Worm (Caenorhabditis elegans) whole organism, L3 larva: ENCODE measurements around the gene C01G12.7.
A peak's percentile ranks its signal among the peaks of the same experiment; 100 is the strongest.

Source experiments
- R02D3.7 ChIP-seq: fragments of 150-350 bp; optimal IDR thresholded peaks from 2 replicates; lab custom pipeline; 2014; ENCODE audit warnings: missing biosample characterization, missing genetic modification characterization
- ZK546.5 ChIP-seq: sonication (generic microtip); optimal IDR thresholded peaks from 2 replicates; lab custom pipeline; 2017; ENCODE audit warnings: missing biosample characterization, missing genetic modification characterization
- aly-2 ChIP-seq: fragments of 150-350 bp; optimal IDR thresholded peaks from 2 replicates; lab custom pipeline; 2014; ENCODE audit warnings: missing biosample characterization, missing genetic modification characterization
- ceh-16 ChIP-seq: sonication (generic microtip); optimal IDR thresholded peaks from 2 replicates; lab custom pipeline; 2017; ENCODE audit warnings: missing biosample characterization, missing genetic modification characterization
- ceh-28 ChIP-seq: fragments of 150-350 bp; optimal IDR thresholded peaks from 2 replicates; lab custom pipeline; 2014; ENCODE audit warnings: missing biosample characterization, missing genetic modification reagents, missing genetic modification characterization
- ceh-82 ChIP-seq: fragments of 150-350 bp; optimal IDR thresholded peaks from 2 replicates; lab custom pipeline; 2014; ENCODE audit warnings: missing biosample characterization, missing genetic modification characterization
- ceh-9 ChIP-seq: sonication (generic microtip); optimal IDR thresholded peaks from 2 replicates; lab custom pipeline; 2018; ENCODE audit warnings: missing biosample characterization, missing genetic modification characterization
- daf-12 ChIP-seq: fragments of 150-350 bp; optimal IDR thresholded peaks from 2 replicates; lab custom pipeline; 2014; ENCODE audit warnings: missing biosample characterization, missing genetic modification reagents, missing genetic modification characterization
- elt-1 ChIP-seq: fragments of 150-350 bp; optimal IDR thresholded peaks from 2 replicates; lab custom pipeline; 2014; ENCODE audit warnings: missing biosample characterization, missing genetic modification characterization
- elt-2 ChIP-seq: sonication (generic microtip); optimal IDR thresholded peaks from 2 replicates; lab custom pipeline; 2016; ENCODE audit warnings: missing genetic modification reagents, mild to moderate bottlenecking, missing genetic modification characterization, missing compliant biosample characterization
- eor-1 ChIP-seq, 2 experiments: fragments of 150-350 bp; optimal IDR thresholded peaks; 2 replicates each; lab custom pipeline; 2014 to 2018; ENCODE audit warnings: missing biosample characterization in 2 of 2, missing genetic modification characterization in 2 of 2
- fkh-10 ChIP-seq: sonication (generic microtip); optimal IDR thresholded peaks from 2 replicates; lab custom pipeline; 2017; ENCODE audit warnings: missing biosample characterization, missing genetic modification reagents, missing genetic modification characterization
- fkh-2 ChIP-seq: fragments of 150-350 bp; optimal IDR thresholded peaks from 2 replicates; lab custom pipeline; 2014; ENCODE audit warnings: missing biosample characterization, missing genetic modification reagents, missing genetic modification characterization
- fos-1 ChIP-seq: fragments of 150-350 bp; optimal IDR thresholded peaks from 2 replicates; lab custom pipeline; 2014; ENCODE audit warnings: missing biosample characterization, missing genetic modification characterization
- hmg-11 ChIP-seq: sonication (generic microtip); optimal IDR thresholded peaks from 2 replicates; lab custom pipeline; 2016; ENCODE audit warnings: missing genetic modification characterization, missing compliant biosample characterization
- jun-1 ChIP-seq: fragments of 150-350 bp; optimal IDR thresholded peaks from 2 replicates; lab custom pipeline; 2014; ENCODE audit warnings: missing biosample characterization, missing genetic modification reagents, missing genetic modification characterization
- lin-15B ChIP-seq: fragments of 150-350 bp; optimal IDR thresholded peaks from 2 replicates; lab custom pipeline; 2014; ENCODE audit warnings: missing biosample characterization, missing genetic modification characterization
- lin-39 ChIP-seq: fragments of 150-350 bp; optimal IDR thresholded peaks from 2 replicates; lab custom pipeline; 2018; ENCODE audit warnings: missing biosample characterization, missing genetic modification reagents, missing genetic modification characterization
- mdl-1 ChIP-seq: fragments of 150-350 bp; optimal IDR thresholded peaks from 2 replicates; lab custom pipeline; 2014; ENCODE audit warnings: missing biosample characterization, missing genetic modification characterization
- nfya-1 ChIP-seq: sonication (generic microtip); optimal IDR thresholded peaks from 2 replicates; lab custom pipeline; 2017; ENCODE audit warnings: missing genetic modification characterization, mild to moderate bottlenecking, missing compliant biosample characterization, antibody characterized with exemption, moderate library complexity; ENCODE audit not compliant: insufficient read depth
- nhr-12 ChIP-seq: fragments of 150-350 bp; optimal IDR thresholded peaks from 2 replicates; lab custom pipeline; 2014; ENCODE audit warnings: missing biosample characterization, missing genetic modification characterization
- nhr-23 ChIP-seq: fragments of 150-350 bp; optimal IDR thresholded peaks from 2 replicates; lab custom pipeline; 2014; ENCODE audit warnings: missing biosample characterization, missing genetic modification reagents, missing genetic modification characterization
- nhr-237 ChIP-seq: fragments of 150-350 bp; optimal IDR thresholded peaks from 2 replicates; lab custom pipeline; 2014; ENCODE audit warnings: missing biosample characterization, missing genetic modification characterization
- nhr-25 ChIP-seq: sonication (generic microtip); optimal IDR thresholded peaks from 2 replicates; lab custom pipeline; 2017; ENCODE audit warnings: missing biosample characterization, missing genetic modification characterization
- nhr-28 ChIP-seq: fragments of 150-350 bp; optimal IDR thresholded peaks from 2 replicates; lab custom pipeline; 2014; ENCODE audit warnings: missing biosample characterization, missing genetic modification characterization
- nhr-43 ChIP-seq: sonication (generic microtip); optimal IDR thresholded peaks from 2 replicates; lab custom pipeline; 2016; ENCODE audit warnings: mild to moderate bottlenecking, missing genetic modification characterization, missing compliant biosample characterization; ENCODE audit not compliant: poor library complexity, severe bottlenecking
- nhr-77 ChIP-seq: fragments of 150-350 bp; optimal IDR thresholded peaks from 2 replicates; lab custom pipeline; 2014; ENCODE audit warnings: missing biosample characterization, missing genetic modification characterization
- pha-4 ChIP-seq: fragments of 150-350 bp; optimal IDR thresholded peaks from 2 replicates; lab custom pipeline; 2014; ENCODE audit warnings: missing biosample characterization, missing genetic modification reagents, missing genetic modification characterization
- pqm-1 ChIP-seq: fragments of 150-350 bp; optimal IDR thresholded peaks from 2 replicates; lab custom pipeline; 2017; ENCODE audit warnings: missing biosample characterization, missing genetic modification characterization, inconsistent platforms
- skn-1 ChIP-seq: fragments of 150-350 bp; optimal IDR thresholded peaks from 2 replicates; lab custom pipeline; 2014; ENCODE audit warnings: missing biosample characterization, missing genetic modification characterization
- snpc-4 ChIP-seq: fragments of 150-350 bp; optimal IDR thresholded peaks from 2 replicates; lab custom pipeline; 2014; ENCODE audit warnings: missing biosample characterization, missing genetic modification characterization
- unc-39 ChIP-seq: sonication (generic microtip); optimal IDR thresholded peaks from 4 replicates; lab custom pipeline; 2017; ENCODE audit warnings: missing biosample characterization, missing genetic modification characterization
- unc-62 ChIP-seq: fragments of 150-350 bp; sonication (generic microtip); optimal IDR thresholded peaks from 4 replicates; lab custom pipeline; 2014; ENCODE audit warnings: missing biosample characterization, missing genetic modification reagents, missing genetic modification characterization
- zag-1 ChIP-seq: fragments of 150-350 bp; optimal IDR thresholded peaks from 2 replicates; lab custom pipeline; 2014; ENCODE audit warnings: missing biosample characterization, missing genetic modification characterization
- ztf-4 ChIP-seq: fragments of 150-350 bp; optimal IDR thresholded peaks from 2 replicates; lab custom pipeline; 2014; ENCODE audit warnings: missing biosample characterization, missing genetic modification characterization

The C01G12.7 gene

ce11 chrII:14632823-14633222 is 41.1 kb upstream of the C01G12.7 start, which contains the start of gene C38C6.3:
TSS of gene C38C6.3 (plus strand) at chrII:14633123.
- TF ChIP-seq fkh-2 (tag; lab: Kevin White, UChicago): no peak
- TF ChIP-seq nhr-25 (tag; lab: Kevin White, UChicago): no peak
- no peak for TF ChIP-seq nhr-77 (tag; lab: Kevin White, UChicago)
- no peak for TF ChIP-seq aly-2
- TF ChIP-seq ceh-82: no peak
- TF ChIP-seq nhr-43 (tag; lab: Kevin White, UChicago): no peak
- TF ChIP-seq ceh-28 (tag; lab: Kevin White, UChicago): no peak
- TF ChIP-seq ceh-16 (tag; lab: Kevin White, UChicago): no peak
- no peak for TF ChIP-seq fkh-10 (GFP tag; lab: Kevin White, UChicago)
- no peak for TF ChIP-seq pha-4 (tag; lab: Kevin White, UChicago)
- no peak for TF ChIP-seq nhr-237 (tag; lab: Kevin White, UChicago)
- no peak for TF ChIP-seq ztf-4 (tag; lab: Kevin White, UChicago)
- no peak for TF ChIP-seq unc-62 (GFP tag; lab: Kevin White, UChicago)
- no peak for TF ChIP-seq daf-12 (tag; lab: Kevin White, UChicago)
- TF ChIP-seq R02D3.7 (tag; lab: Kevin White, UChicago): no peak
- no peak for TF ChIP-seq skn-1 (tag; lab: Kevin White, UChicago)
- TF ChIP-seq zag-1: no peak
- no peak for TF ChIP-seq lin-15B
- TF ChIP-seq lin-39 (tag; lab: Kevin White, UChicago): no peak
- TF ChIP-seq, all 47 proteins: peak for 0

ce11 chrII:14627330-14627729 is 35.6 kb upstream of the C01G12.7 start, which contains the start of gene tag-297:
TSS of gene tag-297 (plus strand) at chrII:14627630.
- TF ChIP-seq ztf-4 (tag; lab: Kevin White, UChicago): no peak
- no peak for TF ChIP-seq nhr-12 (tag; lab: Kevin White, UChicago)
- TF ChIP-seq mdl-1 (tag; lab: Kevin White, UChicago): no peak
- no peak for TF ChIP-seq elt-1 (tag; lab: Kevin White, UChicago)
- no peak for TF ChIP-seq elt-2 (tag; lab: Kevin White, UChicago)
- no peak for TF ChIP-seq unc-62 (GFP tag; lab: Kevin White, UChicago)
- TF ChIP-seq fos-1 (tag; lab: Kevin White, UChicago): no peak
- TF ChIP-seq pqm-1 (tag; lab: Kevin White, UChicago): no peak
- no peak for TF ChIP-seq snpc-4 (tag; lab: Kevin White, UChicago)
- TF ChIP-seq aly-2: no peak
- no peak for TF ChIP-seq eor-1 (tag; optimal IDR thresholded peaks at IDR 0.05; lab: Kevin White, UChicago)
- no peak for TF ChIP-seq lin-39 (tag; lab: Kevin White, UChicago)
- no peak for TF ChIP-seq hmg-11 (tag; lab: Kevin White, UChicago)
- TF ChIP-seq skn-1 (tag; lab: Kevin White, UChicago): no peak
- no peak for TF ChIP-seq fkh-2 (tag; lab: Kevin White, UChicago)
- no peak for TF ChIP-seq lin-15B
- TF ChIP-seq ceh-9 (tag; lab: Kevin White, UChicago): no peak

- TF ChIP-seq unc-39 (tag; lab: Kevin White, UChicago) (no peak), ZK546.5 (no peak), nhr-23 (peak; percentile 22), nfya-1 (tag; lab: Kevin White, UChicago) (no peak), nhr-25 (tag; lab: Kevin White, UChicago) (peak; percentile 19)
- TF ChIP-seq, all 47 proteins: peak for 2
Observed at ce11 chrII:14626883-14627282, 35.2 kb upstream of the C01G12.7 start.

ce11 chrII:14622758-14623157 is 31.1 kb upstream of the C01G12.7 start, which contains the start of gene mltn-10:
TSS of gene mltn-10 (plus strand) at chrII:14623058.
- TF ChIP-seq daf-12 (tag; lab: Kevin White, UChicago) (no peak), nhr-28 (no peak), jun-1 (no peak)
- TF ChIP-seq, all 47 proteins: peak for 0

- TF ChIP-seq ztf-4 (tag; lab: Kevin White, UChicago): no peak
- TF ChIP-seq, all 47 proteins: peak for 0
Observed at ce11 chrII:14620730-14621129, 29.0 kb upstream of the C01G12.7 start.
